Worm (Caenorhabditis elegans) whole organism, late embryonic: ENCODE results near the gene C53C11.2.

Experiments
- C08G9.2 ChIP-seq: sonication (generic microtip); optimal IDR thresholded peaks from 2 replicates; lab custom pipeline; 2016; ENCODE audit warnings: mild to moderate bottlenecking, missing genetic modification characterization, moderate library complexity, missing compliant biosample characterization
- C38D4.7 ChIP-seq: fragments of 200-800 bp; sonication (Bioruptor generic); optimal IDR thresholded peaks from 2 replicates; lab custom pipeline; 2018; ENCODE audit warnings: mild to moderate bottlenecking, missing genetic modification characterization, moderate library complexity, missing compliant biosample characterization
- K02D7.2 ChIP-seq: sonication (generic microtip); optimal IDR thresholded peaks from 2 replicates; lab custom pipeline; 2017; ENCODE audit warnings: mild to moderate bottlenecking, missing genetic modification characterization, missing compliant biosample characterization
- T23F11.4 ChIP-seq: fragments of 200-800 bp; sonication (Bioruptor generic); optimal IDR thresholded peaks from 2 replicates; lab custom pipeline; 2018; ENCODE audit warnings: mild to moderate bottlenecking, missing genetic modification characterization, missing compliant biosample characterization
- Y22D7AL.16 ChIP-seq: sonication (generic microtip); optimal IDR thresholded peaks from 2 replicates; lab custom pipeline; 2016; ENCODE audit warnings: missing genetic modification characterization, missing compliant biosample characterization
- ahr-1 ChIP-seq: sonication (generic microtip); optimal IDR thresholded peaks from 2 replicates; lab custom pipeline; 2016; ENCODE audit warnings: missing genetic modification characterization, missing compliant biosample characterization
- ama-1 ChIP-seq: fragments of 150-350 bp; optimal IDR thresholded peaks from 2 replicates; lab custom pipeline; 2014
- ceh-18 ChIP-seq: sonication (generic microtip); optimal IDR thresholded peaks from 2 replicates; lab custom pipeline; 2016; ENCODE audit warnings: missing genetic modification characterization, missing compliant biosample characterization
- ceh-19 ChIP-seq: fragments of 200-800 bp; sonication (Bioruptor generic); optimal IDR thresholded peaks from 2 replicates; lab custom pipeline; 2018; ENCODE audit warnings: mild to moderate bottlenecking, missing genetic modification characterization, missing compliant biosample characterization
- ceh-2 ChIP-seq: sonication (generic microtip); optimal IDR thresholded peaks from 2 replicates; lab custom pipeline; 2016; ENCODE audit warnings: missing genotype, missing genetic modification characterization, missing compliant biosample characterization
- ceh-24 ChIP-seq: sonication (generic microtip); optimal IDR thresholded peaks from 2 replicates; lab custom pipeline; 2016; ENCODE audit warnings: mild to moderate bottlenecking, missing genetic modification characterization, missing compliant biosample characterization
- ceh-31 ChIP-seq: sonication (generic microtip); optimal IDR thresholded peaks from 2 replicates; lab custom pipeline; 2016; ENCODE audit warnings: missing genetic modification characterization, missing compliant biosample characterization
- ceh-34 ChIP-seq: sonication (generic microtip); optimal IDR thresholded peaks from 2 replicates; lab custom pipeline; 2016; ENCODE audit warnings: mild to moderate bottlenecking, missing genetic modification characterization, missing compliant biosample characterization
- che-1 ChIP-seq: sonication (generic microtip); optimal IDR thresholded peaks from 2 replicates; lab custom pipeline; 2016; ENCODE audit warnings: mild to moderate bottlenecking, missing genetic modification characterization, missing compliant biosample characterization
- dve-1 ChIP-seq: sonication (generic microtip); optimal IDR thresholded peaks from 2 replicates; lab custom pipeline; 2017; ENCODE audit warnings: antibody characterized with exemption, mild to moderate bottlenecking, missing genetic modification characterization, missing compliant biosample characterization
- elt-2 ChIP-seq: sonication (generic microtip); optimal IDR thresholded peaks from 2 replicates; lab custom pipeline; 2016; ENCODE audit warnings: missing genetic modification reagents, missing genetic modification characterization, missing compliant biosample characterization
- ets-4 ChIP-seq: sonication (generic microtip); optimal IDR thresholded peaks from 2 replicates; lab custom pipeline; 2016; ENCODE audit warnings: missing genetic modification characterization, missing compliant biosample characterization
- eyg-1 ChIP-seq: sonication (generic microtip); optimal IDR thresholded peaks from 2 replicates; lab custom pipeline; 2016; ENCODE audit warnings: missing genotype, missing genetic modification characterization, missing compliant biosample characterization
- fkh-6 ChIP-seq: sonication (generic microtip); optimal IDR thresholded peaks from 2 replicates; lab custom pipeline; 2016; ENCODE audit warnings: missing genetic modification characterization, missing compliant biosample characterization
- hlh-13 ChIP-seq: fragments of 200-800 bp; sonication (Bioruptor generic); optimal IDR thresholded peaks from 2 replicates; lab custom pipeline; 2018; ENCODE audit warnings: mild to moderate bottlenecking, missing genetic modification characterization, missing compliant biosample characterization
- hlh-6 ChIP-seq: sonication (generic microtip); optimal IDR thresholded peaks from 2 replicates; lab custom pipeline; 2016; ENCODE audit warnings: missing genotype, missing genetic modification characterization, missing compliant biosample characterization
- nfya-1 ChIP-seq: sonication (generic microtip); optimal IDR thresholded peaks from 2 replicates; lab custom pipeline; 2017; ENCODE audit warnings: missing genetic modification characterization, mild to moderate bottlenecking, missing compliant biosample characterization, antibody characterized with exemption, moderate library complexity
- nhr-11 ChIP-seq: fragments of 150-350 bp; optimal IDR thresholded peaks from 2 replicates; lab custom pipeline; 2014; ENCODE audit warnings: missing biosample characterization, missing genetic modification characterization
- nhr-232 ChIP-seq: sonication (generic microtip); optimal IDR thresholded peaks from 2 replicates; lab custom pipeline; 2016; ENCODE audit warnings: missing genetic modification characterization, missing compliant biosample characterization
- npax-4 ChIP-seq: sonication (generic microtip); optimal IDR thresholded peaks from 2 replicates; lab custom pipeline; 2016; ENCODE audit warnings: missing genetic modification characterization, missing compliant biosample characterization
- pag-3 ChIP-seq: sonication (generic microtip); optimal IDR thresholded peaks from 2 replicates; lab custom pipeline; 2016; ENCODE audit warnings: missing compliant biosample characterization, missing genetic modification characterization, borderline replicate concordance
- pha-2 ChIP-seq: sonication (generic microtip); optimal IDR thresholded peaks from 2 replicates; lab custom pipeline; 2017; ENCODE audit warnings: mild to moderate bottlenecking, missing genetic modification characterization, missing compliant biosample characterization
- pqm-1 ChIP-seq: sonication (generic microtip); optimal IDR thresholded peaks from 2 replicates; lab custom pipeline; 2016; ENCODE audit warnings: missing genetic modification characterization, missing compliant biosample characterization
- rnt-1 ChIP-seq: sonication (generic microtip); optimal IDR thresholded peaks from 2 replicates; lab custom pipeline; 2016; ENCODE audit warnings: missing genetic modification characterization, missing compliant biosample characterization
- sdc-2 ChIP-seq: sonication (generic microtip); optimal IDR thresholded peaks from 2 replicates; lab custom pipeline; 2016; ENCODE audit warnings: missing genotype, missing genetic modification characterization, missing compliant biosample characterization
- sox-2 ChIP-seq: fragments of 200-800 bp; sonication (Bioruptor generic); IDR thresholded peaks from 2 replicates; pipeline ENCODE4 v1.3.6; 2022; ENCODE audit warnings: missing genetic modification reagents, missing genetic modification characterization, missing compliant biosample characterization
- tbx-2 ChIP-seq: sonication (generic microtip); optimal IDR thresholded peaks from 2 replicates; lab custom pipeline; 2016; ENCODE audit warnings: missing genetic modification characterization, missing compliant biosample characterization
- tbx-7 ChIP-seq: sonication (generic microtip); optimal IDR thresholded peaks from 2 replicates; lab custom pipeline; 2016; ENCODE audit warnings: missing genotype, missing genetic modification characterization, missing compliant biosample characterization
- ttx-3 ChIP-seq: sonication (generic microtip); optimal IDR thresholded peaks from 2 replicates; lab custom pipeline; 2016; ENCODE audit warnings: missing genetic modification reagents, missing genetic modification characterization, missing compliant biosample characterization
- unc-42 ChIP-seq: sonication (generic microtip); optimal IDR thresholded peaks from 2 replicates; lab custom pipeline; 2016; ENCODE audit warnings: missing genotype, missing genetic modification characterization, missing compliant biosample characterization
- unc-55 ChIP-seq: sonication (generic microtip); optimal IDR thresholded peaks from 2 replicates; lab custom pipeline; 2017; ENCODE audit warnings: missing biosample characterization, missing genetic modification reagents, missing genetic modification characterization
- unc-86 ChIP-seq: sonication (generic microtip); optimal IDR thresholded peaks from 2 replicates; lab custom pipeline; 2016; ENCODE audit warnings: missing genetic modification characterization, missing compliant biosample characterization
- zip-5 ChIP-seq: sonication (generic microtip); optimal IDR thresholded peaks from 2 replicates; lab custom pipeline; 2016; ENCODE audit warnings: missing genetic modification characterization, missing compliant biosample characterization
- ztf-16 ChIP-seq: sonication (generic microtip); optimal IDR thresholded peaks from 2 replicates; lab custom pipeline; 2017; ENCODE audit warnings: missing genetic modification characterization, missing compliant biosample characterization

C53C11.2 gene

DNA sequence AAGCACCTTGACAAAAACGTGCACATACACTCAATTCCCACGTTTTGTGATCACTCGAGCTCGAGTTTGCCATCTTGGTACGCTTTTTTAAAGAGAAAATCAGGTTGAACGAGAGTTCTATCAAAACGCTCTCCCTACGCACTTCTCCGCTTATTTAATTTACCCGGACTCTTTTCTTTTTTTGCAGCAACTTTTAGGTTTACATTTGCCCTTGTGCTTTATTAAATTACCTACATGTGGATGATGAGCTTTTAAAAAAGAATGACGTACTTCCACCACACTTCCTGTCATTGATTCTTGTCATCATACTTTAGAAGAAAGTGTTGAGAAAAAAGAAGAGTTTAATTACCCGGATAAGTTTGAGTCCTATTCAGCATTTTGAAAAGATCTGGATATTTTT lies 15.7 kb downstream of the C53C11.2 start:
- TF ChIP-seq ceh-19 (GFP tag; lab: Kevin White, UChicago) = no peak
- TF ChIP-seq pag-3 = no peak
- TF ChIP-seq nhr-11 = no peak
- no peak for TF ChIP-seq tbx-7
- TF ChIP-seq unc-42 (tag; lab: Kevin White, UChicago) = peak; percentile 81

DNA sequence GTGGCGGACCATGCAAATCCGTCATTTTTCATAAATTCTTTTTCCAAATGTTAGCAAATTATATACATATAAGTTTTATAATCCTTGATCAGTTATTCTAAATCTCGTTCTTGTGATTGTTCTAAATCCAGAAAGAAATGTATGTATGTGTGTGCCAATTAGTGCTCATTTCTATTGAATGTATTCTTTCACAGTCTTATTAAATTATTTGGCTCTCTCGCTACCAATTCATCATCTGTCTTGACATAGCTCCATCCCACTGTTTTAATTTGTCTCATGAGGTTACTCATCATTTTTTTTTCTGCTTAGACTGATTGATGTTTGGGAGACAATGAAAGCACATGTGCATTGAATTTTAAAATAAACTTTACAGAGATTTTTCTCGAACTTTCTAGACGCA lies 19.0 kb downstream of the C53C11.2 start:
- no peak for TF ChIP-seq Y22D7AL.16 (tag; lab: Kevin White, UChicago)
- no peak for TF ChIP-seq eyg-1 (tag; lab: Kevin White, UChicago)
- no peak for TF ChIP-seq npax-4 (tag; lab: Kevin White, UChicago)
- TF ChIP-seq che-1 (tag; lab: Kevin White, UChicago) = no peak
- TF ChIP-seq ceh-34 = no peak
- no peak for TF ChIP-seq ceh-18
- no peak for TF ChIP-seq ttx-3 (tag; lab: Kevin White, UChicago)
- TF ChIP-seq ceh-31 (tag; lab: Kevin White, UChicago) = no peak
- no peak for TF ChIP-seq hlh-6 (tag; lab: Kevin White, UChicago)
- TF ChIP-seq K02D7.2 (tag; lab: Kevin White, UChicago) = no peak
- TF ChIP-seq hlh-13 (GFP tag; lab: Kevin White, UChicago) = no peak
- no peak for TF ChIP-seq unc-55 (GFP tag; lab: Kevin White, UChicago)
- no peak for TF ChIP-seq sox-2 (GFP tag; lab: Robert Waterston, UW)
- TF ChIP-seq ama-1 (lab: Kevin White, UChicago) = no peak
- no peak for TF ChIP-seq sdc-2 (tag; lab: Kevin White, UChicago)
- no peak for TF ChIP-seq nhr-11
- no peak for TF ChIP-seq C38D4.7 (GFP tag; lab: Kevin White, UChicago)

DNA sequence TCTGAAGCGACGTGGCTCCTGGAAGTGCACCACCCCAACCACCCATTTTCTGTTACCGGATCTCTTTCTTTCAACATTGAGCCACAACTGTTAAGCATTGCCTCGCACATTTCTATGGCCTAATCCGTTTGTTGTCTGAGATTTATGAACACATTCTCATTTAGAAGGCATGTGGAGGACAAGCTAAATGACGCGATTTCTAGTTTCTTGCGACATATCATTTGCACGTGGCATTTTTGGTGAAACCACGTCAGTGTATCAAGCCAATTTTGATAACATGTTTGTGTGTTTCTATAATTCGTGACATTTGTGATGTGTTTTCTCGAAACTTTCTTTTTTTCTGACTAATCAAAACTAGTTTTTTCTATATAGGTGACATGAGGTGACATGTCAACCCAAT lies 20.3 kb downstream of the C53C11.2 start:
- no peak for TF ChIP-seq ceh-2 (tag; lab: Kevin White, UChicago)
- TF ChIP-seq ceh-24 (tag; lab: Kevin White, UChicago) = no peak
- TF ChIP-seq pha-2 (tag; lab: Kevin White, UChicago) = no peak
- no peak for TF ChIP-seq C38D4.7 (GFP tag; lab: Kevin White, UChicago)
- no peak for TF ChIP-seq dve-1 (tag; lab: Kevin White, UChicago)
- no peak for TF ChIP-seq ztf-16 (tag; lab: Kevin White, UChicago)
- TF ChIP-seq hlh-6 (tag; lab: Kevin White, UChicago) = no peak
- TF ChIP-seq T23F11.4 (GFP tag; lab: Kevin White, UChicago) = no peak
- TF ChIP-seq ahr-1 (tag; lab: Kevin White, UChicago) = no peak
- TF ChIP-seq zip-5 (tag; lab: Kevin White, UChicago) = no peak
- no peak for TF ChIP-seq tbx-7
- no peak for TF ChIP-seq nhr-232 (tag; lab: Kevin White, UChicago)
- no peak for TF ChIP-seq unc-86
- TF ChIP-seq npax-4 (tag; lab: Kevin White, UChicago) = no peak
- no peak for TF ChIP-seq C08G9.2 (tag; lab: Kevin White, UChicago)
- no peak for TF ChIP-seq rnt-1

DNA sequence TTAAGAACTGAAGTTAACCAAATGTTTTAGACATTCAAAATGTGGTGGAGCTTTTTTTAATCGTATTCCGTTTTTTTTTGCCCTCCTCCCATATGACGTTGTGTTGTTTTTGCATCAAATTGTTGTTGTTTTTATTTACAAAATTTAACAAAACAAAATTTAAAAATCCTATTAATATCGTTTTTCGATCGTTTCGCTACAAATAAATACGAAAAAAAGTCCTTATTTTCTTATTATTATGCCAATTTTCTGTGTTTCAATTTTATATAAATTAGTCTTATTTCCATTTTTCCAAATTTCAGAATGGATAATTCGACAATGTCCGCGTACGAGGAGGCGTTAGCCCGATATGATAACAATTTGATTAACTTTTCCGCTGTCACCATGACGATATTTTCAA lies 23.0 kb downstream of the C53C11.2 start, which contains the start of gene npr-36:
Gene npr-36, plus strand, starts transcription at position 301 of the 400 bp plus-strand sequence.
- TF ChIP-seq eyg-1 (tag; lab: Kevin White, UChicago) (no peak), che-1 (tag; lab: Kevin White, UChicago) (no peak), fkh-6 (tag; lab: Kevin White, UChicago) (no peak), C08G9.2 (tag; lab: Kevin White, UChicago) (no peak), nfya-1 (tag; lab: Kevin White, UChicago) (no peak), hlh-6 (tag; lab: Kevin White, UChicago) (no peak), ets-4 (tag; lab: Kevin White, UChicago) (no peak), ttx-3 (tag; lab: Kevin White, UChicago) (no peak), zip-5 (tag; lab: Kevin White, UChicago) (no peak), tbx-2 (tag; lab: Kevin White, UChicago) (no peak), pqm-1 (tag; lab: Kevin White, UChicago) (no peak), elt-2 (no peak)
